Worm (Caenorhabditis elegans): ENCODE data around the gene fipr-12.

fipr-12 gene

ce11 chrV:9991610-9992009 lies 48.5 kb downstream of the fipr-12 start, which contains the start of the genes rde-1 and trpp-6:
TSS of gene rde-1 (minus strand) at chrV:9991642.
TSS of gene trpp-6 (plus strand) at chrV:9991895.
- TF ChIP-seq hmg-11 (tag; optimal IDR thresholded peaks at IDR 0.05), result peak; percentile 37
- no peak for TF ChIP-seq nhr-23 (tag; optimal IDR thresholded peaks at IDR 0.05)
- no peak for TF ChIP-seq unc-39 (tag; optimal IDR thresholded peaks at IDR 0.05)
- TF ChIP-seq nhr-28 (tag; optimal IDR thresholded peaks at IDR 0.05), result no peak
- TF ChIP-seq nfya-1 (tag; optimal IDR thresholded peaks at IDR 0.05; ENCODE audit: insufficient read depth), result peak; percentile 23
